Worm (Caenorhabditis elegans): ENCODE data around the gene F45G2.8.

DNA sequence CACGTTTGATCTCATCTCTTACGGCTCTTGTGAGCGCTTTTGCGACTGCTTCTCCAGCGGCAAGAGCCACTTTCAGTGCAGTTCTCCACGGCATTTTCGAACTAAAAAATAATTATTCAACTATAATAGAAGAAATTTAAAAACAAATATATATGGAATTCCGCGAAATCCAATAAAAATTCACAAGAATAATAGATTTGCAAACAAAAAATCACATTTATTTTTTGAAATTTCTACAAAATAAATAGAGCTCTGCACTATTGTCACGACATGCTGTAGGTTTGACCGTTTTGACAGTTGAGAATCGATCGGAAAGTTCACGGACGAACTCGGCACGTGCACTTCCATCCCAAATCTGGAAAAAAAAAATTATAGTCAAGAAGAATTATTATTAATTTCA is at the start of gene F45G2.8:
- no peak for TF ChIP-seq sox-4 (tag; optimal IDR thresholded peaks at IDR 0.05)
- no peak for TF ChIP-seq ztf-16 (tag; optimal IDR thresholded peaks at IDR 0.05)
- no peak for TF ChIP-seq odd-2 (tag; optimal IDR thresholded peaks at IDR 0.05)
- TF ChIP-seq hlh-30 (tag; optimal IDR thresholded peaks at IDR 0.05; ENCODE audit: insufficient read depth), result no peak
- TF ChIP-seq K09A11.1 (tag; optimal IDR thresholded peaks at IDR 0.05; ENCODE audit: insufficient read depth), result no peak
- TF ChIP-seq ets-4 (tag; optimal IDR thresholded peaks at IDR 0.05), result no peak
- no peak for TF ChIP-seq C38D4.7 (GFP tag; optimal IDR thresholded peaks at IDR 0.05)
- TF ChIP-seq ceh-34 (tag; optimal IDR thresholded peaks at IDR 0.05), result no peak
- TF ChIP-seq fkh-10 (GFP tag; optimal IDR thresholded peaks at IDR 0.05), result no peak

Data from whole organism, late embryonic.